Worm (Caenorhabditis elegans): ENCODE data around the gene trmt-10A.

trmt-10A gene

DNA sequence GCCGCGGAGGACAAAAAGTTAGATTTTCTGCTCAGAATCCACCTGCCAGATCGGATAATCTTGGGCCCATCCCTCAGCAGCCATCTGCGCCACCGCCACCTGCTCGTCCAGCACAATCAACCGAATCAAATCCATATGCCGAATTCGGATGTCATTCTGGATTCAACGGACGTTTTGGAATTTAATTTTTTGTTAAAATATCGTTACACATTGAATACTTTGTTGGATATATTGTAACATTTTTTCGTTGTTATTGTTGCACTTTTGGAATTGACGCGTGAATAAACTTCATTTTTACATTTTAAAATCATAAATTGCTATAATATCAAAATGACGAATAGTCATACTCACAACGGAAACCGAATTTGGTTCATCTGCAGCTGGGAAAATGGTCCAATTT, 1.6 kb upstream of the trmt-10A start, which contains the start of gene spe-29:
Gene spe-29, plus strand, starts transcription at position 301 of the 400 bp plus-strand sequence.
- TF ChIP-seq pros-1 (tag; optimal IDR thresholded peaks at IDR 0.05) (no peak), dve-1 (tag; optimal IDR thresholded peaks at IDR 0.05) (no peak)

ce11 chrIV:9928180-9928896, 3.7 kb downstream of the trmt-10A start, which contains the start of gene dur-1:
TSS of gene dur-1 (minus strand) at chrIV:9928230.
- TF ChIP-seq ceh-34 (tag; optimal IDR thresholded peaks at IDR 0.05), result no peak
- TF ChIP-seq nfya-1 (tag; optimal IDR thresholded peaks at IDR 0.05), result peak; percentile 4
- no peak for TF ChIP-seq ceh-24 (tag; optimal IDR thresholded peaks at IDR 0.05)
- no peak for TF ChIP-seq ttx-3 (tag; optimal IDR thresholded peaks at IDR 0.05)
- TF ChIP-seq ceh-6 (GFP tag; optimal IDR thresholded peaks at IDR 0.05), result no peak
- no peak for TF ChIP-seq zip-5 (tag; optimal IDR thresholded peaks at IDR 0.05)
- TF ChIP-seq ceh-31 (tag; optimal IDR thresholded peaks at IDR 0.05), result no peak
- no peak for TF ChIP-seq hlh-30 (tag; optimal IDR thresholded peaks at IDR 0.05; ENCODE audit: insufficient read depth)
- TF ChIP-seq ceh-30 (tag; optimal IDR thresholded peaks at IDR 0.05), result no peak
- TF ChIP-seq rnt-1 (tag; optimal IDR thresholded peaks at IDR 0.05), result peak; percentile 8
- TF ChIP-seq madf-2 (tag; optimal IDR thresholded peaks at IDR 0.05), result no peak
- TF ChIP-seq unc-86 (tag; optimal IDR thresholded peaks at IDR 0.05), result no peak
- TF ChIP-seq elt-2 (tag; optimal IDR thresholded peaks at IDR 0.05), result no peak
- peak; percentile 53 for TF ChIP-seq ceh-18 (tag; optimal IDR thresholded peaks at IDR 0.05)
- peak; percentile 41 for TF ChIP-seq unc-55 (GFP tag; optimal IDR thresholded peaks at IDR 0.05)
- no peak for TF ChIP-seq ama-1 (optimal IDR thresholded peaks at IDR 0.05)
- no peak for TF ChIP-seq sox-4 (tag; optimal IDR thresholded peaks at IDR 0.05)
- no peak for TF ChIP-seq hlh-15 (tag; optimal IDR thresholded peaks at IDR 0.05)
- no peak for TF ChIP-seq Y22D7AL.16 (tag; optimal IDR thresholded peaks at IDR 0.05)
- TF ChIP-seq pros-1 (tag; optimal IDR thresholded peaks at IDR 0.05), result no peak
- TF ChIP-seq ceh-9 (tag; optimal IDR thresholded peaks at IDR 0.05), result no peak
- TF ChIP-seq ceh-19 (GFP tag; optimal IDR thresholded peaks at IDR 0.05), result no peak
- TF ChIP-seq fax-1 (tag; optimal IDR thresholded peaks at IDR 0.05), result no peak
- TF ChIP-seq ahr-1 (tag; optimal IDR thresholded peaks at IDR 0.05), result no peak

DNA sequence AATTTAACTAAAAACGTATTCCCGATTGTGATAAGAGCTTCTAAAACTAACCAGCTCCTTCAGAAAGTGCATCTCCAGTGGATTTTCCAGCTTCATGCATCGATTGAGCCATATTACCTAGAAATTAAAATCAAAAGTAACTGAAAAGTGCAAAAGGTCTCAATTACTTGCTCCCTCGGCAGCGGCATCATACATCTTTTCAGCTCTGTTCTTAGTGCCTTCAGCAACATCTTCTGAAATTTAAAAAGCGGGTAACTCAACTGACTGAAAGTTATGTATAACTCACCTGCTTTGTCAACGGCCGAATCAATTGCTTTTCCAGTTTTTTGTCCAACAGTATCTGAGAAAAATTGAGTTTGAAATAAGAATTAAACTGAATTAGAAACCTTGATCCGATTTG, 7.6 kb downstream of the trmt-10A start:
- TF ChIP-seq hlh-8 (tag; optimal IDR thresholded peaks at IDR 0.05) (no peak), ref-2 (tag; optimal IDR thresholded peaks at IDR 0.05) (no peak), C38D4.7 (GFP tag; optimal IDR thresholded peaks at IDR 0.05) (no peak), sox-2 (GFP tag; IDR thresholded peaks at IDR 0.05) (no peak), fkh-10 (GFP tag; optimal IDR thresholded peaks at IDR 0.05) (no peak), ceh-45 (GFP tag; IDR thresholded peaks at IDR 0.05) (no peak), hlh-13 (GFP tag; optimal IDR thresholded peaks at IDR 0.05) (no peak), unc-42 (tag; optimal IDR thresholded peaks at IDR 0.05) (no peak), dve-1 (tag; optimal IDR thresholded peaks at IDR 0.05) (no peak), npax-4 (tag; optimal IDR thresholded peaks at IDR 0.05) (no peak), unc-55 (GFP tag; optimal IDR thresholded peaks at IDR 0.05) (no peak), ceh-31 (tag; optimal IDR thresholded peaks at IDR 0.05) (no peak), unc-86 (tag; optimal IDR thresholded peaks at IDR 0.05) (no peak), syd-9 (tag; optimal IDR thresholded peaks at IDR 0.05) (no peak), K09A11.1 (tag; optimal IDR thresholded peaks at IDR 0.05; ENCODE audit: insufficient read depth) (no peak)

DNA sequence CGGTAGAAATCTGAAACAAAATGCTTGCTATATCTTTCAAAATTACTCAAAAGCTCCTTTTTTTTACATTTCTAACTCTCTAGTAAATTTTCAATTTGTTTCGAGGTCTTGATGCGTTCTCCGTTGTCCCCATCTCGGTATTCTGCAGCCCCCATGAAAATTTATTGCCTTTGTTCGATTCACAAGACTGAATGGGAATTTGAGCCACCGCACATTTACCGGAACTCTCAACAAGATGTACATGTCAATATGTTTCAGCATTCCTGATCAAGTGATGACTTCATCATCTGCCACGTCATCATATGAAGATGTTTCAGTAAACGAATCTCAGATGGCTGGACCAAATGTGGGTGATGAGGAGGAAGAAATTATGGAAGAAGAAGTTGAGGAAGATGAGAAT, 11.6 kb downstream of the trmt-10A start:
- no peak for TF ChIP-seq T23F11.4 (GFP tag; optimal IDR thresholded peaks at IDR 0.05)
- TF ChIP-seq odd-2 (tag; optimal IDR thresholded peaks at IDR 0.05), result no peak
- no peak for TF ChIP-seq sdc-2 (tag; optimal IDR thresholded peaks at IDR 0.05)
- no peak for TF ChIP-seq tbx-2 (tag; optimal IDR thresholded peaks at IDR 0.05)
- no peak for TF ChIP-seq pag-3 (tag; optimal IDR thresholded peaks at IDR 0.05; ENCODE audit: borderline replicate concordance)
- TF ChIP-seq fkh-10 (GFP tag; optimal IDR thresholded peaks at IDR 0.05), result no peak
- TF ChIP-seq ets-4 (tag; optimal IDR thresholded peaks at IDR 0.05), result no peak
- TF ChIP-seq dve-1 (tag; optimal IDR thresholded peaks at IDR 0.05), result no peak
- TF ChIP-seq pat-9 (tag; optimal IDR thresholded peaks at IDR 0.05), result no peak
- no peak for TF ChIP-seq fkh-6 (tag; optimal IDR thresholded peaks at IDR 0.05)
- no peak for TF ChIP-seq lim-6 (tag; optimal IDR thresholded peaks at IDR 0.05)
- no peak for TF ChIP-seq ceh-2 (tag; optimal IDR thresholded peaks at IDR 0.05)
- no peak for TF ChIP-seq ceh-19 (GFP tag; optimal IDR thresholded peaks at IDR 0.05)
- TF ChIP-seq ama-1 (optimal IDR thresholded peaks at IDR 0.05), result no peak
- no peak for TF ChIP-seq elt-4 (tag; optimal IDR thresholded peaks at IDR 0.05)
- no peak for TF ChIP-seq F13H6.1 (tag; optimal IDR thresholded peaks at IDR 0.05)
- no peak for TF ChIP-seq hlh-15 (tag; optimal IDR thresholded peaks at IDR 0.05)

Data from whole organism, late embryonic.